Fruit fly (Drosophila melanogaster): Measurements from ENCODE around the gene cDIP.

The cDIP gene

DNA sequence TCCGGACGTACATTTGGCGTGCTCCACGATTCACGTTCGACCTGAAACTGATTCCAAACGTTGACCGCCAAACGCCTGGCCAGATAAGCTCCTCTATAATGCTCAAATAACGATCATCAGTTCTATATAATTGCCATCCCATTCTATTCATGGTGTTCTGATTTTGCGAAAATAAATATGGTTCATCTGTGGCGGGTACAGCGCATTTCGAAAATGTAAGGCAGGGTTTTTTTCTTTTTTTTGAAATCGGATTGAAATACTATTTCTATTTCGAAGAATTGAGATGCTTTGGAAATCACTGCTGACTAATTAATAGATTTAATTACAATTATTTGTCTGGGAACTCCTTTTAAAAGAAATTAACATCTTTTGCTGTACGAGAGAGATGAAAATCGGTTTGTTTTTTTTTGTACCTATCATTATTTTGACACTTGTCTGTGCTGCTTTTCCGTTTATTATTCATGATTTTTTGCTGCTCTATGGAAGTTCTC is at the start of gene cDIP:
Gene cDIP, minus strand, starts transcription at position 51 of the 491 bp plus-strand sequence.
- no peak for TF ChIP-seq CG17801 (GFP tag; optimal IDR thresholded peaks at IDR 0.05; ENCODE audit: partially characterized antibody)

DNA sequence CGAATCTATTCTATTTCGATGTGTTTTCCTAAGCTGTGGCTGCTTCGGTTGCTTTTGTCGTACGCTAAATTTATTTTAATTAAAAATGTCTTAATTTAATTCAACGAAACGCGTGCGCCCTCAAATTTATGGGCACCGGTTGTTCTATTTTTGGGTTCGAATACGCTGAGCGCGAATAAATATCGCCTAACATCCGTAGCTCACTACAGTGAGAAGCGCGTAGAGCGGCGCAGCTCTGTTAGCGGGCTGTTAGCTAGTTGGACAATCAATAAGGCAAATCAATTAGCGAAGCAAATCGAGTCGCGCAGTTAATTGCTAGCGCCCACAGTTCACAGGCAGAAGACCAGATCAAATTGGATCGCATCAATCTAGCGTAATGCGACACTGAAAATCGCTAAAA is 49.2 kb upstream of the cDIP start:
- TF ChIP-seq CG17801 (GFP tag; optimal IDR thresholded peaks at IDR 0.05; ENCODE audit: partially characterized antibody), result no peak

DNA sequence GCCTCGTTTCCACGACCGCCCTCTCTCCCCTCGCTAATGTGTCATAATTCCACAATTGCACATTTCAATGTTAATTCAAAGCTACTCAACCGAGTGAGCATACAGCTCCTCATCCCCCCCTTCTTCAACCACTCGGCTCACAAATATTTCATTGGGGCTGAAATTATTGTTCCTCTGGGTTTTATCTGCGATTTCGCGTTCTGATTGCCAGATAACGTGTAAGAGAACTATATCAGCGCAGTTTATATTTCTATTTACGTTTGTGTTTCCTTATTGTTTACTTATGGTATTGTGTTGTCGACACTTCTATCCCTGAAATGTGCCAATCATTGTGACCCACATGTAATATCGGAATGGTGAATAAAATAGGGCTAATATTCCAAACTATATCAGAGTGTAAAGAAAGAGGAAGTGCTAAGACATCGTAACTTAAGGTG is 45.9 kb upstream of the cDIP start:
- no peak for TF ChIP-seq CG17801 (GFP tag; optimal IDR thresholded peaks at IDR 0.05; ENCODE audit: partially characterized antibody)

DNA sequence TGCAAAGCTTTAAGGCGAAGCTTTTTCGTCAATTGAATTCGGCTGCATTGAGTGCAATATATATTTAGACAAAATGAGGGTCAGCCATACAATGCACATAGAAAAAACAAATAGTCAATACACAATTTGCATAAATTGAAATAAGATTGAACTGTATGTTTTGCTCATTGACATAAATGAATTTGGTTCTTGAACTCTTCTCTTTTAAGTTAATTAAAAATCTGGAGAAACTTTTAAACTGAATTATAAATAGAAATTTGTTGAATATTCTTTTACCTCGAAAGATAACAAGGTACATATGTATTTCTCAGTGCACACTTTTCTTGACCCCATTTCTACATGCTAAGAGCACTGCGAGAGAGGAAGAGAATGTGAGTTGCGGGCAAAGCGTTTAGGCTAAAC is 45.4 kb upstream of the cDIP start:
- TF ChIP-seq CG17801 (GFP tag; optimal IDR thresholded peaks at IDR 0.05; ENCODE audit: partially characterized antibody), result no peak

DNA sequence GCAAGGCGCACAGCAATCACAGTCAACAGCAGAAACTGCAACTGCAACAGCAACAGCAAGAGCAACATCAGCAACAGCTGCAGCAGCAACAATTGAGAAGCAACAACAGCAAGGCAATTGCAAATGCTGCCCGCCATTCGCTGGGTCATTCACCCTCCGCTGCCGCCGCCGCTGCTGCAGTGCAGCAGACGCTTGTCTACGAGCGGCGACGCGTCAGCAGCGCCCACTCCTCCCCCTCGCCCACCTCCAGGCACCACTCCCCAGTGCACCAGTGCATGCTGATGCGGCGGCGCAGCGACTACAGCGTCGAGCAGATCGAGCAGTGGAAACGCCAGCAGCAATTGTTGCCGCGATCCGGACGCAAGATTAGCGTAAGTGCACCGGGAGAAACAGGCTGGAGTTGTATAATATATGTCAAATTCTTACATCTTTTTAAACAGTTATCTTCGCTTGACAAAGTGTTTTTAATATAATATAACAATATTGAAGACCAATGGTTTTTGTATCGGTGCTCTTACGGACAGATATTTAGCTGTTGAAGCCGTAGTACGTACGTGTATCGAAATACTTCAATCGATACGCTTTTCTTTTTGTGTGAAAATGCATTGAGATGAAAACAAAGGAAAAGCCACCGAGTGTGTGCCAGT is 44.9 kb upstream of the cDIP start:
- TF ChIP-seq CG17801 (GFP tag; optimal IDR thresholded peaks at IDR 0.05; ENCODE audit: partially characterized antibody), result no peak

DNA sequence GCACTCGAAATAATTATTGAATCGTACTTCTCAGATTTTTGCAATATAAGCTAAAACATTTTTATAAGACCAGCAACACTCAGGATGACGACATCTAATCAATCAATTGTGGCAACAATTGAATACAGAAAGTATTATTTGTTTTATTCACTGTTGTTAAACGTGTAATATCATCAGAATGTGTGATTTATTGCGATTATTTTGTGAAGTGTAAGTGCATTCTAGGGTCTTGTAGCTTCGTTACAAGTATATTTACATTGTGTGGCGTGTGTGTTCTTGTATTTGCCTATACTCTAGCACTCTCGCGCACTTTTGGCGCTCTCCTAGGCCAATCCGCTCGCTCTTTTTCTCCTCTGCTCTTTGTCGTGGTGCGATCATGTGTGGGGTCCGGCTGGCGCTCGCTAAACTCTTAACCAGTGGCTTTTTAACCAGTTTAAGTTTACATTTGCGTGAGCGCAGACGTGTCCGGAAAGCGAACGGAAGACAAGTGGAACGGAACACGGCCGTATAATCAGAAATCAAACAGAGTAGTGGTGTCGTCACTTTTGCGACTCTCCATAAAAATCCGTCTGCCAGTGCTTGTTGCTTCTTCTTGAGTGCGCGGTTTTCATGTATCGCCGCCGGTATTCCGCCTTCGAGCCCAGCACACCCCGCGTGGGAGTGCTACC is 43.7 kb upstream of the cDIP start:
- peak; percentile 90 for TF ChIP-seq CG17801 (GFP tag; optimal IDR thresholded peaks at IDR 0.05; ENCODE audit: partially characterized antibody)

DNA sequence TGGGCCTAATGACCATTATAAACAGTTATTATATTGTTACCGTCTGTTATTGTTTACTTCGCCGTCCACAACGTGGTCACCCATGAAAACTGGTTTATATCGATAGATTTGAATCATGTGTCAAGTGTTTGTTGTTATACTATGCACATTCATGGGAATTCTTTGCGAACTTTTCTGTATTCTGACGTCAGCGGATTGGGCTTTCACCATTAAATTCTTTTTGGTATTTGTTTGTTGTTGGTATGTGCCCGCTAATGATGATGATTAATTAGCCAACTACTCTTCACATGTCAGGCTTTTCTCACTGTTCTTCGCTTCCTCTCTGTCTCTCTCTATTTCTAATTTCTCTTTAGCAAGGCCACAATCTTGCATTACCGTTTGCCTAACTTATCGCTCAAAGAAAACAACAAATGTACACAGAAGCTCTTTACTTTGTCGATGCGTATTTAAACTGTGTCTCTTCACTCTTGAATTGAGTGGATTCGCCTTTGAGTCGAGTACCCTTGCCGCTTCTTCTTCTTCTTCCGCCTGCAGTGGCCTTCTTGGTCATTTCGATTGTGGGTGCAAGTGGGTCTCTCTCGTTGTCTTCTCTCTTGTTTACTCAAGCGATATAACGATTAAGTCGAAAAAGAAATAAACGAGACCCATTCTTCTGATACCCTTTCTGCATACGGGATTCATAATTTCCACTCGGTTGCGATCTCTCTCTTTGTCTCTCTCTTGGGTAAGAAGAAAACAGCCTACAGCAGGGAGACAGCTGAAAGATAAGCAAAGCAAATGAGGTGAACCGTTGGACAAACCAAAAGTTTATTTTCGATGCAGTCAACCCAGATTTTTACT is 43.0 kb upstream of the cDIP start:
- TF ChIP-seq CG17801 (GFP tag; optimal IDR thresholded peaks at IDR 0.05; ENCODE audit: partially characterized antibody), result no peak

DNA sequence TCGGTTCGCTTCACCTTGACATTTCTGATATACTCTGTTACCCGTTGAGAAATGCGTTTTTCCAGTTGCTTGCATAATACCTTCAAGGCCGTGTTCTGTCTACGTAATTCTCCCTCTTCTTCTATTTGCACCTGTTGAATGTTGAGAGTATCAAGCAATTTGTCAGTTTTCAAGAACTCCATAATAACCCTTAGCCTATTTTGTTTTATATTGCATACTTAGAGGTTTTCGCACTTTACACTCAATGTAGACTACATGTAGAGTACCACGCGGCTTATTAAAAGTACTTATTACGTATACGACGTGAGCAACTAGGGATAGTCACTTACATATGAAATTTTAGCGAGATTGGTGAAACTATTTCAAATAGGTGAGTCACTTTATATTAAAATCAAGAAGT is 42.2 kb upstream of the cDIP start:
- peak; percentile 16 for TF ChIP-seq CG17801 (GFP tag; optimal IDR thresholded peaks at IDR 0.05; ENCODE audit: partially characterized antibody)

DNA sequence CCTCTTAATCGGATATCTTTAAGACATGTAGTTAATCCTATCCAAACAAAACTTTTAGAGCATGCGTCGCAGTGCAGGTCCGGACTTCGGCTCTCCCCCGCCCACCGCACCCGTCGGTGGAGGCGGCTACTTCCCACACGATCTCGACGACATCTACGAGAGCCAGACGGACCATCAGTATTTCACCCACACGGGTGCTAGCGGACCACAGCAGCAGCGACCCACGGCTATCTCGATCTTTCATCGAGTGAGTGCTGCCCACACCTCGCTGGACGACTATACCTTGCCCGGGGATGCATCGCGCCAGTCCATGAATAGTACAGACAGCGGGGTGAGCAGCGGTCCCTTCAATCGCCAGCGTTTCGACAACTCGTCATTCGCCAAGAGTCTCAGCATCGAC is 40.7 kb upstream of the cDIP start:
- TF ChIP-seq CG17801 (GFP tag; optimal IDR thresholded peaks at IDR 0.05; ENCODE audit: partially characterized antibody), result no peak

DNA sequence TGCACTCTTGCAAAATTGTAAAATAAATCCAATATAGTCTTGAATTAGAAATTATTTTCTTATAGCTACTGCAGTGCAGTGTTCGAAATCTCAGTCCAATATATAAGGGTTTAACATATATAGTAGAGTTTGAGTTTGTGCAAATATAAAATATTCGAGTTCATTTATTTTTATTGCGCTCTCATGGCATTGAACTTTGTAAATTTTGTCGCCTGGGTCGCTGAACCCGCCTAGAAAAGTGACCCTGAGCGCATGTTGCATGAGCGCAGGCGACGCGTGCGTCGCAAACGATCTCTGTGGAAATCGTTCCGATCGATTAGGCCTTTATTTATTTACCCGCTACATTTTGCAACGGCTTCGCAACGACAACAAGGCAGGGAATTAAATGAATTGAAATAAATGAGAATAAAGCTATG is 39.1 kb upstream of the cDIP start:
- no peak for TF ChIP-seq CG17801 (GFP tag; optimal IDR thresholded peaks at IDR 0.05; ENCODE audit: partially characterized antibody)

DNA sequence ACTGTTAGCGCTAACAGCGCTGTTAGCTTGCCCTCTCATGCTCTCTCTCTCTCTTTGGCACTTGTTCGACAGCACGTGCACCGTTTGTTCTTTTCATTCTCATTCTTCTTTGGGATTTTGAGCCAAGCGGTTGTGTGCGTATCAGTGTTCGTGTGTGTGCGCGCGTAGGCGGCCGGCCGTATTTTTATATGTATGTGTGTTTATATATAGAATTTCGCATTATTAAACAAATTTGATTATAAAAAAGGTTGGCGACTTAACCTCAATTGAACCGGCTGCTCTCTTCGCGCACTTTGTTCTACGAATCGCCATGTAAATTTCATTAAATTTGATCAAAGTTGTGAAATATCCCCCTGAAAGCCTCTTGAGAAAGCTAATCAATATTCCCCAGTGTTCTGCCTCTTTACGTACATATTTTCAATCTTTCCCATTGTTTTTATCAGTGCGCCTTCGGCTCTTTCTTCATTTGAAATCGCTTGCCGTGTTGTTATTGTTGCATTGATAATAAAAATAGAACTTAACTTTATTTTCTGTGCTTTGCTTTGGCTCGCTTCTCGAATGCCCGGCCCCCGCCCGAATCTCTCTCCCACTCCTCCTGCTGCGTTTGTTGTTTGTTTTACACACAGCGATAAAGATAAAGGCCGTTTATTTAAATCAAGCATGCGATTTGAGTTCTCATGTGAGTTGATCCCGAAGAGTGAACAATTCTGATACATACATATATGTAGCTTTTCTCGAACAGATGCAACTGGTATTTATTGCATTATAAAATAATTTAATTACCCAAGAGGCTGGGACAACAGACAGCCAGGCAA is 38.4 kb upstream of the cDIP start:
- TF ChIP-seq CG17801 (GFP tag; optimal IDR thresholded peaks at IDR 0.05; ENCODE audit: partially characterized antibody), result no peak

DNA sequence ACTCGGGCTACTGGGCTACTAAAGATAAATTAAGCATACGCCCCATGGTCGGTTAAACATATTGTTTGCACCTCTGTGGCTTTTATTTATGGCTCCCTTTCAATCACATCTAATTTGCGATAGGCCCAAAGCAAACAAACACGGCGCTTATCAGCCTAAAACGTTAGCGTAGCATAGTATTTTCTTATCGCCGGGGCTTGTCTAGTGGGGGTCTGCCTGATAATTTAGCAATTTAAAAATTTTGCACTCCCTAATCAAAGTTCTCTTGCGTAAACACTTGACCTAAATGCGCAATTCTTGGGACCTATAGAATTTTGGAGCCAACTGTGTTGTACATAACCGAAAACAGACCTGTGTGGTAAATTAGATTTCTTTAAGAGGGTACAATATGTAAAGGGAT is 37.2 kb upstream of the cDIP start:
- no peak for TF ChIP-seq CG17801 (GFP tag; optimal IDR thresholded peaks at IDR 0.05; ENCODE audit: partially characterized antibody)

DNA sequence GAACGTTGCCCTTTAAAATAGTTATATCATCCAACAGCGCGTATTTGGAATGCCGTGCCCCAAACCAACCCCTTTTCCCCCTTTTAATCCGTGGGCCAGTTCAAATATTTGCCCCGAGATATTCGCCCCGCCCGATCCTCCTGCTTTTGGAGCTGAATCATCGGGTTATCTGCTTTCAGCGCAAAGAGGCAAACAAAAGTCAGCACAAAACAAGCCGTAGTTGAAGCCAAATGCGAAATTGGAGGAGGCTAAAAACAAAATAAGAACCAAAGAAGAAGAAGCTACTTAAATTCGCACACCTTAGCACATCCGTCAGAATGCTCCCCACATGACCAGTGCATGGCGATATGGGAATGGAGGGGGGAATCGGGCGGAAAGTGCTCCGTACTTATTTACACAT is 36.7 kb upstream of the cDIP start:
- peak; percentile 39 for TF ChIP-seq CG17801 (GFP tag; optimal IDR thresholded peaks at IDR 0.05; ENCODE audit: partially characterized antibody)

DNA sequence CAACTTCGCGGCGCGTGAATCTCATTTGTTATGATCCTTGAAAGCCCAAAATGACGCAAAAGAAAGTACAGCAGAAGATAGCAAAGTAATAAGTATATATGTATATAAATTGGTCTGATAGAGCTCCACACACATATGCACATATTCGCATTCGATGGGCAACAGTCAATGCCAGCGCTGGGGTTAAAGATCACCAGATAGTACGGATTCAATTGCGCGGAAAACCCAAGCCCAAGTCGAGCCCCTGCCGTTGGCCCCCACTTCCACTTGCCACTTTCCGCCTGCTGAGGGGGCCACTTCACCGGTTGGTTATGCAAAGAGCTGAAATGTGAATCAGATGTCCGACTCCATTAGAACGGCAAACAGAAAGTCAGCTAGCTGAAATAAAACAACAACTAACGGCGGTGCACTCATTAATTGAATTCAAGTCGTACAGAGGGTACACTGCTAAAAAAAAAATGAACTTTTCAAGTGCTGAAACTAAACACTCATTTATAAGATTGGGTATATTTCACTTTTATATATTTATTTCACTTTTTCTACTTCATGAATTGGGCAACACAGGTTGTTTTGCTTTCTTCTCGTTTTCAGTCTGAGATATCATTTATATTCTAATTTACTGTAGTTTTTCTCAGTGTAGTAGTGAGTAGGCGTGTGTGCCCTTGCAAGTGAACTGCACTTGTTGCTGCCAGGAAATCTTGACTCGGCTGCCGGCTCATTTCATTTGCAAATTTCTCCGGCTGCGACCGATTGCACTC is 34.5 kb upstream of the cDIP start:
- no peak for TF ChIP-seq CG17801 (GFP tag; optimal IDR thresholded peaks at IDR 0.05; ENCODE audit: partially characterized antibody)

All from ovary, adult (tissue).